Worm (Caenorhabditis elegans) whole organism, midembryonic: ENCODE data around the gene Y116A8A.2.
"Not testable (repeated sequence)": the region's sequence is repeated elsewhere in the genome, so short reads cannot be mapped to it uniquely, and the experiment has no call there.

Experiments used
- T22C8.4 ChIP-seq: fragments of 200-800 bp; sonication (Bioruptor generic); IDR thresholded peaks from 2 replicates; pipeline ENCODE4 v1.3.6; 2022; ENCODE audit warnings: missing genetic modification characterization, missing compliant biosample characterization
- cog-1 ChIP-seq: sonication (generic microtip); optimal IDR thresholded peaks from 2 replicates; lab custom pipeline; 2016; ENCODE audit warnings: missing genetic modification characterization, missing compliant biosample characterization
- flt-1 ChIP-seq: fragments of 200-800 bp; sonication (Bioruptor generic); IDR thresholded peaks from 2 replicates; pipeline ENCODE4 v1.3.6; 2022; ENCODE audit warnings: missing genetic modification characterization, missing compliant biosample characterization
- klf-2 ChIP-seq: fragments of 200-800 bp; sonication (Bioruptor generic); conservative IDR thresholded peaks from 2 replicates; pipeline ENCODE4 v1.3.6; 2022; ENCODE audit warnings: missing genetic modification reagents, missing genetic modification characterization, missing compliant biosample characterization
- med-1 ChIP-seq: sonication (generic microtip); optimal IDR thresholded peaks from 2 replicates; lab custom pipeline; 2017; ENCODE audit warnings: missing genetic modification characterization, mild to moderate bottlenecking, missing compliant biosample characterization, antibody characterized with exemption, missing genetic modification reagents; ENCODE audit not compliant: insufficient read depth
- ref-1 ChIP-seq: fragments of 200-800 bp; sonication (Bioruptor generic); conservative IDR thresholded peaks from 2 replicates; pipeline ENCODE4 v1.3.6; 2022; ENCODE audit warnings: missing genetic modification reagents, missing genetic modification characterization, missing compliant biosample characterization
- tab-1 ChIP-seq: fragments of 200-800 bp; sonication (Bioruptor generic); IDR thresholded peaks from 2 replicates; pipeline ENCODE4 v1.3.6; 2022; ENCODE audit warnings: missing genetic modification characterization, missing compliant biosample characterization
- ztf-23 ChIP-seq: fragments of 200-800 bp; sonication (Bioruptor generic); IDR thresholded peaks from 2 replicates; pipeline ENCODE4 v1.3.6; 2022; ENCODE audit warnings: missing genetic modification reagents, missing genetic modification characterization, missing compliant biosample characterization
- ztf-29 ChIP-seq: fragments of 200-800 bp; sonication (Bioruptor generic); IDR thresholded peaks from 2 replicates; pipeline ENCODE4 v1.3.6; 2022; ENCODE audit warnings: missing genetic modification reagents, missing genetic modification characterization, missing compliant biosample characterization

Y116A8A.2 gene

ce11 chrIV:16813825-16814224 is at the start of gene Y116A8A.2:
Y116A8A.2 (minus strand) TSS chrIV:16813925.
- TF ChIP-seq ztf-29 (GFP tag; lab: Robert Waterston, UW) (no peak), cog-1 (tag; lab: Kevin White, UChicago) (no peak)

- peak; percentile 68 for TF ChIP-seq med-1 (GFP tag; lab: Kevin White, UChicago)
- no peak for TF ChIP-seq ztf-29 (GFP tag; lab: Robert Waterston, UW)
- TF ChIP-seq klf-2 (GFP tag; lab: Robert Waterston, UW), result no peak
- peak; percentile 21 for TF ChIP-seq cog-1 (tag; lab: Kevin White, UChicago)
- TF ChIP-seq ref-1 (GFP tag; lab: Robert Waterston, UW), result no peak
- peak; percentile 86 for TF ChIP-seq flt-1 (GFP tag; lab: Robert Waterston, UW)
- peak; percentile 83 for TF ChIP-seq ztf-23 (GFP tag; lab: Robert Waterston, UW)
- TF ChIP-seq T22C8.4 (GFP tag; lab: Robert Waterston, UW), result peak; percentile 65
- peak; percentile 72; the same call in 1 of the 2 replicates for TF ChIP-seq tab-1 (GFP tag; lab: Robert Waterston, UW)
Measured at ce11 chrIV:16863431-16863895, 49.7 kb upstream of the Y116A8A.2 start, which contains the start of the genes mel-46 and lsy-13. mel-46 (minus strand) TSS chrIV:16863481. lsy-13 (plus strand) TSS chrIV:16863870.

- TF ChIP-seq ztf-29 (GFP tag; lab: Robert Waterston, UW) (no peak), med-1 (GFP tag; lab: Kevin White, UChicago) (no peak), tab-1 (GFP tag; lab: Robert Waterston, UW) (no peak), klf-2 (GFP tag; lab: Robert Waterston, UW) (no peak), ref-1 (GFP tag; lab: Robert Waterston, UW) (no peak), ztf-23 (GFP tag; lab: Robert Waterston, UW) (no peak), T22C8.4 (GFP tag; lab: Robert Waterston, UW) (no peak)
Measured at ce11 chrIV:16860702-16861101, 47.0 kb upstream of the Y116A8A.2 start.

- TF ChIP-seq ztf-29 (GFP tag; lab: Robert Waterston, UW) (no peak), ztf-23 (GFP tag; lab: Robert Waterston, UW) (no peak), cog-1 (tag; lab: Kevin White, UChicago) (no peak), klf-2 (GFP tag; lab: Robert Waterston, UW) (no peak), med-1 (GFP tag; lab: Kevin White, UChicago) (no peak), ref-1 (GFP tag; lab: Robert Waterston, UW) (no peak), T22C8.4 (GFP tag; lab: Robert Waterston, UW) (no peak), tab-1 (GFP tag; lab: Robert Waterston, UW) (no peak), flt-1 (GFP tag; lab: Robert Waterston, UW) (no peak)
Measured at ce11 chrIV:16854790-16855189, 41.1 kb upstream of the Y116A8A.2 start, which contains the start of gene map-2. map-2 (minus strand) TSS chrIV:16854890.

ce11 chrIV:16845376-16845775 is 31.7 kb upstream of the Y116A8A.2 start:
- TF ChIP-seq flt-1 (GFP tag; lab: Robert Waterston, UW) (peak; percentile 71), ztf-23 (GFP tag; lab: Robert Waterston, UW) (0 out of 2 replicates have a peak, but pooled peaks have one; percentile 28)

- TF ChIP-seq cog-1 (tag; lab: Kevin White, UChicago); tab-1 (GFP tag; lab: Robert Waterston, UW); ref-1 (GFP tag; lab: Robert Waterston, UW): not testable (repeated sequence)
Measured at ce11 chrIV:16842873-16843272, 29.1 kb upstream of the Y116A8A.2 start, which contains the start of gene Y116A8A.150. Y116A8A.150 (minus strand) TSS chrIV:16842973.

- no peak for TF ChIP-seq T22C8.4 (GFP tag; lab: Robert Waterston, UW)
- no peak for TF ChIP-seq tab-1 (GFP tag; lab: Robert Waterston, UW)
- TF ChIP-seq ztf-29 (GFP tag; lab: Robert Waterston, UW), result no peak
- no peak for TF ChIP-seq cog-1 (tag; lab: Kevin White, UChicago)
- TF ChIP-seq med-1 (GFP tag; lab: Kevin White, UChicago), result no peak
- TF ChIP-seq ztf-23 (GFP tag; lab: Robert Waterston, UW), result no peak
- no peak for TF ChIP-seq klf-2 (GFP tag; lab: Robert Waterston, UW)
- TF ChIP-seq flt-1 (GFP tag; lab: Robert Waterston, UW), result no peak
- no peak for TF ChIP-seq ref-1 (GFP tag; lab: Robert Waterston, UW)
Measured at ce11 chrIV:16831366-16831765, 17.6 kb upstream of the Y116A8A.2 start, which contains the start of gene clec-194. clec-194 (plus strand) TSS chrIV:16831666.

ce11 chrIV:16829896-16830295 is 16.2 kb upstream of the Y116A8A.2 start, which contains the start of gene Y116A8A.7:
Y116A8A.7 (plus strand) TSS chrIV:16830196.
- TF ChIP-seq ztf-23 (GFP tag; lab: Robert Waterston, UW) (no peak), klf-2 (GFP tag; lab: Robert Waterston, UW) (no peak), med-1 (GFP tag; lab: Kevin White, UChicago) (no peak), tab-1 (GFP tag; lab: Robert Waterston, UW) (no peak), cog-1 (tag; lab: Kevin White, UChicago) (no peak), ref-1 (GFP tag; lab: Robert Waterston, UW) (no peak), flt-1 (GFP tag; lab: Robert Waterston, UW) (no peak), ztf-29 (GFP tag; lab: Robert Waterston, UW) (no peak), T22C8.4 (GFP tag; lab: Robert Waterston, UW) (no peak)

- no peak for TF ChIP-seq klf-2 (GFP tag; lab: Robert Waterston, UW)
- no peak for TF ChIP-seq ztf-29 (GFP tag; lab: Robert Waterston, UW)
- TF ChIP-seq T22C8.4 (GFP tag; lab: Robert Waterston, UW), result no peak
- no peak for TF ChIP-seq med-1 (GFP tag; lab: Kevin White, UChicago)
- TF ChIP-seq ref-1 (GFP tag; lab: Robert Waterston, UW), result no peak
- TF ChIP-seq flt-1 (GFP tag; lab: Robert Waterston, UW), result no peak
- no peak for TF ChIP-seq tab-1 (GFP tag; lab: Robert Waterston, UW)
- TF ChIP-seq ztf-23 (GFP tag; lab: Robert Waterston, UW), result no peak
- TF ChIP-seq cog-1 (tag; lab: Kevin White, UChicago), result no peak
Measured at ce11 chrIV:16828698-16829097, 15.0 kb upstream of the Y116A8A.2 start, which contains the start of gene Y116A8A.6. Y116A8A.6 (minus strand) TSS chrIV:16828798.
